Fruit fly (Drosophila melanogaster): ENCODE measurements around the gene CG9609.

CG9609 gene

DNA sequence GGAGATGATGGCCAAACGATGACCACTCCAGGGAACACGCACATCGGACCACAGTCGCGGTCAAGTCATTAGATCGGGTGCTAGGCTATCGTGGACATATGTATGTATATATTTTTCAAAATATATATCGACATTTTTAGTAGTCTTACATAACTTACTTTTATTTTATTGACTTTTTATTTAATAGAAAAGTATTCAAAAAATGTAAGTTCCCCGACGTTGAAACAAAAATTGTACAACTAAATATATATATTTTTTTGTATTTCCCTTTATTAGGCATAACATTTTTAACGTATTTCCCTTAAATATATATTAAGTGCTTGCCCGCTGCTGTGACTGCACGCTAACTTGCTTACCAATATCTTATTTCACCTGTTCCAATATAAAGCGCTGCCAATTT lies 28.4 kb upstream of the CG9609 start (continued):
- TF ChIP-seq Usf (GFP tag; optimal IDR thresholded peaks at IDR 0.05) (no peak), CG17186 (GFP tag; optimal IDR thresholded peaks at IDR 0.05) (no peak), Poxn (GFP tag; IDR thresholded peaks at IDR 0.05) (no peak), CG9817 (tag; optimal IDR thresholded peaks at IDR 0.05) (no peak), mam (GFP tag; optimal IDR thresholded peaks at IDR 0.05) (no peak), CG12769 (tag; optimal IDR thresholded peaks at IDR 0.05) (no peak), Gsc (GFP tag; IDR thresholded peaks at IDR 0.05) (no peak), CG5180 (GFP tag; optimal IDR thresholded peaks at IDR 0.05) (peak; percentile 17), tll (GFP tag; optimal IDR thresholded peaks at IDR 0.05) (no peak), CG10321 (GFP tag; IDR thresholded peaks at IDR 0.05) (no peak), CTCF (GFP tag; optimal IDR thresholded peaks at IDR 0.05) (no peak), Rfx (GFP tag; IDR thresholded peaks at IDR 0.05) (0 out of 2 replicates have a peak, but pooled peaks have one; percentile 9), Hmx (GFP tag; optimal IDR thresholded peaks at IDR 0.05) (no peak), CG43689 (GFP tag; IDR thresholded peaks at IDR 0.05) (no peak), inv (GFP tag; IDR thresholded peaks at IDR 0.05; ENCODE audit: partially characterized antibody) (no peak), Dbx (GFP tag; IDR thresholded peaks at IDR 0.05) (no peak), CG7928 (GFP tag; optimal IDR thresholded peaks at IDR 0.05) (no peak), D19A (tag; optimal IDR thresholded peaks at IDR 0.05) (no peak), CG10979 (tag; optimal IDR thresholded peaks at IDR 0.05) (peak; percentile 22), CG11093 (GFP tag; IDR thresholded peaks at IDR 0.05) (no peak), bigmax (GFP tag; optimal IDR thresholded peaks at IDR 0.05) (no peak), trem (tag; optimal IDR thresholded peaks at IDR 0.05) (no peak), Sox100B (GFP tag; optimal IDR thresholded peaks at IDR 0.05) (peak; percentile 59), lmd (GFP tag; IDR thresholded peaks at IDR 0.05) (0 out of 2 replicates have a peak, but pooled peaks have one; percentile 11), E2f2 (GFP tag; IDR thresholded peaks at IDR 0.05) (no peak), sc (optimal IDR thresholded peaks at IDR 0.05) (no peak), sc (GFP tag; optimal IDR thresholded peaks at IDR 0.05) (no peak), pzg (GFP tag; optimal IDR thresholded peaks at IDR 0.05) (no peak), yki (optimal IDR thresholded peaks at IDR 0.05) (no peak), gro (GFP tag; optimal IDR thresholded peaks at IDR 0.05) (no peak), Lpt (GFP tag; optimal IDR thresholded peaks at IDR 0.05) (no peak), CG8478 (optimal IDR thresholded peaks at IDR 0.05) (no peak), HHEX (GFP tag; optimal IDR thresholded peaks at IDR 0.05) (no peak), jigr1 (GFP tag; IDR thresholded peaks at IDR 0.05) (no peak), cad (GFP tag; optimal IDR thresholded peaks at IDR 0.05) (no peak), CG13624 (GFP tag; optimal IDR thresholded peaks at IDR 0.05) (no peak), Mes4 (GFP tag; optimal IDR thresholded peaks at IDR 0.05) (no peak), ERR (GFP tag; optimal IDR thresholded peaks at IDR 0.05) (no peak), luna (GFP tag; optimal IDR thresholded peaks at IDR 0.05) (no peak), nmo (GFP tag; optimal IDR thresholded peaks at IDR 0.05) (peak; percentile 28), Sin3A (optimal IDR thresholded peaks at IDR 0.05) (no peak), CG6175 (GFP tag; IDR thresholded peaks at IDR 0.05) (no peak), cas (GFP tag; IDR thresholded peaks at IDR 0.05) (no peak), Kr (GFP tag; optimal IDR thresholded peaks at IDR 0.05) (no peak), lbe (GFP tag; optimal IDR thresholded peaks at IDR 0.05) (no peak), odd (GFP tag; optimal IDR thresholded peaks at IDR 0.05) (no peak), CG11696 (GFP tag; IDR thresholded peaks at IDR 0.05) (peak; percentile 60), pan (optimal IDR thresholded peaks at IDR 0.05) (no peak), pan (GFP tag; optimal IDR thresholded peaks at IDR 0.05 in 1 of 2, IDR thresholded peaks at IDR 0.05 in 1 of 2) (peak in 1 of 2 experiments; percentile 49), CG16815 (GFP tag; optimal IDR thresholded peaks at IDR 0.05) (no peak), E2f1 (GFP tag; IDR thresholded peaks at IDR 0.05) (0 out of 2 replicates have a peak, but pooled peaks have one; percentile 21), abd-A (tag; optimal IDR thresholded peaks at IDR 0.05) (no peak), dmrt99B (tag; optimal IDR thresholded peaks at IDR 0.05) (peak; percentile 55), CG6683 (GFP tag; optimal IDR thresholded peaks at IDR 0.05) (no peak)
